Worm (Caenorhabditis elegans) whole organism, mixed stage, embryonic: Measurements from ENCODE around the gene F54B11.4.

ENCODE experiments used
- ceh-43 ChIP-seq: fragments of 200-800 bp; sonication (Bioruptor generic); optimal IDR thresholded peaks from 2 replicates; lab custom pipeline; 2018; ENCODE audit warnings: mild to moderate bottlenecking, missing genetic modification characterization, moderate library complexity, missing compliant biosample characterization
- elt-1 ChIP-seq: sonication (generic microtip); optimal IDR thresholded peaks from 2 replicates; lab custom pipeline; 2017; ENCODE audit warnings: missing genetic modification characterization, mild to moderate bottlenecking, missing compliant biosample characterization, antibody characterized with exemption, moderate library complexity, borderline replicate concordance; ENCODE audit not compliant: insufficient read depth
- nhr-2 ChIP-seq: fragments of 150-350 bp; optimal IDR thresholded peaks from 2 replicates; lab custom pipeline; 2014; ENCODE audit warnings: missing biosample characterization, missing genetic modification characterization
- nhr-237 ChIP-seq: fragments of 150-350 bp; optimal IDR thresholded peaks from 2 replicates; lab custom pipeline; 2014; ENCODE audit warnings: missing biosample characterization, missing genetic modification characterization
- nhr-28 ChIP-seq: fragments of 150-350 bp; optimal IDR thresholded peaks from 2 replicates; lab custom pipeline; 2014; ENCODE audit warnings: missing biosample characterization, missing genetic modification characterization

ce11 chrX:13561954-13562353 is 30.5 kb upstream of the F54B11.4 start:
- TF ChIP-seq nhr-2: no peak
- no peak for TF ChIP-seq nhr-237 (tag; lab: Kevin White, UChicago)
- TF ChIP-seq elt-1: no peak
- no peak for TF ChIP-seq ceh-43 (GFP tag; lab: Kevin White, UChicago)
- no peak for TF ChIP-seq nhr-28
